Worm (Caenorhabditis elegans) whole organism, L3 larva: ENCODE data around the gene lgc-52.

ENCODE experiments used
- R02D3.7 ChIP-seq: fragments of 150-350 bp; optimal IDR thresholded peaks from 2 replicates; lab custom pipeline; 2014; ENCODE audit warnings: missing biosample characterization, missing genetic modification characterization
- ama-1 ChIP-seq: fragments of 150-350 bp; optimal IDR thresholded peaks from 2 replicates; lab custom pipeline; 2018
- ceh-82 ChIP-seq: fragments of 150-350 bp; optimal IDR thresholded peaks from 2 replicates; lab custom pipeline; 2014; ENCODE audit warnings: missing biosample characterization, missing genetic modification characterization
- ceh-9 ChIP-seq: sonication (generic microtip); optimal IDR thresholded peaks from 2 replicates; lab custom pipeline; 2018; ENCODE audit warnings: missing biosample characterization, missing genetic modification characterization
- egl-27 ChIP-seq: sonication (generic microtip); optimal IDR thresholded peaks from 4 replicates; lab custom pipeline; 2017; ENCODE audit warnings: missing biosample characterization, missing genetic modification reagents, missing genetic modification characterization
- egl-5 ChIP-seq: fragments of 150-350 bp; optimal IDR thresholded peaks from 2 replicates; lab custom pipeline; 2017; ENCODE audit warnings: missing biosample characterization, missing genetic modification reagents, missing genetic modification characterization, inconsistent platforms
- elt-2 ChIP-seq: sonication (generic microtip); optimal IDR thresholded peaks from 2 replicates; lab custom pipeline; 2016; ENCODE audit warnings: missing genetic modification reagents, mild to moderate bottlenecking, missing genetic modification characterization, missing compliant biosample characterization
- elt-3 ChIP-seq, 3 experiments: fragments of 150-350 bp in 1 of 3; sonication (generic microtip) in 2 of 3; optimal IDR thresholded peaks; 2 replicates in 2 of 3; 4 replicates in 1 of 3; lab custom pipeline; 2014 to 2017; ENCODE audit warnings: missing biosample characterization in 3 of 3, missing genetic modification characterization in 3 of 3
- eor-1 ChIP-seq, 2 experiments: fragments of 150-350 bp; optimal IDR thresholded peaks; 2 replicates each; lab custom pipeline; 2014 to 2018; ENCODE audit warnings: missing biosample characterization in 2 of 2, missing genetic modification characterization in 2 of 2
- fkh-10 ChIP-seq: sonication (generic microtip); optimal IDR thresholded peaks from 2 replicates; lab custom pipeline; 2017; ENCODE audit warnings: missing biosample characterization, missing genetic modification reagents, missing genetic modification characterization
- fos-1 ChIP-seq: fragments of 150-350 bp; optimal IDR thresholded peaks from 2 replicates; lab custom pipeline; 2014; ENCODE audit warnings: missing biosample characterization, missing genetic modification characterization
- hmg-11 ChIP-seq: sonication (generic microtip); optimal IDR thresholded peaks from 2 replicates; lab custom pipeline; 2016; ENCODE audit warnings: missing genetic modification characterization, missing compliant biosample characterization
- lin-15B ChIP-seq: fragments of 150-350 bp; optimal IDR thresholded peaks from 2 replicates; lab custom pipeline; 2014; ENCODE audit warnings: missing biosample characterization, missing genetic modification characterization
- lin-39 ChIP-seq: fragments of 150-350 bp; optimal IDR thresholded peaks from 2 replicates; lab custom pipeline; 2018; ENCODE audit warnings: missing biosample characterization, missing genetic modification reagents, missing genetic modification characterization
- mdl-1 ChIP-seq: fragments of 150-350 bp; optimal IDR thresholded peaks from 2 replicates; lab custom pipeline; 2014; ENCODE audit warnings: missing biosample characterization, missing genetic modification characterization
- mml-1 ChIP-seq: fragments of 150-350 bp; sonication (generic microtip); optimal IDR thresholded peaks from 3 replicates; lab custom pipeline; 2014; ENCODE audit warnings: missing biosample characterization, missing genetic modification characterization
- nfya-1 ChIP-seq: sonication (generic microtip); optimal IDR thresholded peaks from 2 replicates; lab custom pipeline; 2017; ENCODE audit warnings: missing genetic modification characterization, mild to moderate bottlenecking, missing compliant biosample characterization, antibody characterized with exemption, moderate library complexity; ENCODE audit not compliant: insufficient read depth
- nhr-11 ChIP-seq: fragments of 150-350 bp; optimal IDR thresholded peaks from 2 replicates; lab custom pipeline; 2014; ENCODE audit warnings: missing biosample characterization, missing genetic modification characterization
- nhr-12 ChIP-seq: fragments of 150-350 bp; optimal IDR thresholded peaks from 2 replicates; lab custom pipeline; 2014; ENCODE audit warnings: missing biosample characterization, missing genetic modification characterization
- nhr-23 ChIP-seq: fragments of 150-350 bp; optimal IDR thresholded peaks from 2 replicates; lab custom pipeline; 2014; ENCODE audit warnings: missing biosample characterization, missing genetic modification reagents, missing genetic modification characterization
- nhr-237 ChIP-seq: fragments of 150-350 bp; optimal IDR thresholded peaks from 2 replicates; lab custom pipeline; 2014; ENCODE audit warnings: missing biosample characterization, missing genetic modification characterization
- nhr-28 ChIP-seq: fragments of 150-350 bp; optimal IDR thresholded peaks from 2 replicates; lab custom pipeline; 2014; ENCODE audit warnings: missing biosample characterization, missing genetic modification characterization
- nhr-43 ChIP-seq: sonication (generic microtip); optimal IDR thresholded peaks from 2 replicates; lab custom pipeline; 2016; ENCODE audit warnings: mild to moderate bottlenecking, missing genetic modification characterization, missing compliant biosample characterization; ENCODE audit not compliant: poor library complexity, severe bottlenecking
- nhr-77 ChIP-seq: fragments of 150-350 bp; optimal IDR thresholded peaks from 2 replicates; lab custom pipeline; 2014; ENCODE audit warnings: missing biosample characterization, missing genetic modification characterization
- pha-4 ChIP-seq: fragments of 150-350 bp; optimal IDR thresholded peaks from 2 replicates; lab custom pipeline; 2014; ENCODE audit warnings: missing biosample characterization, missing genetic modification reagents, missing genetic modification characterization
- pqm-1 ChIP-seq: fragments of 150-350 bp; optimal IDR thresholded peaks from 2 replicates; lab custom pipeline; 2017; ENCODE audit warnings: missing biosample characterization, missing genetic modification characterization, inconsistent platforms
- sea-2 ChIP-seq: fragments of 150-350 bp; sonication (generic microtip); optimal IDR thresholded peaks from 4 replicates; lab custom pipeline; 2014; ENCODE audit warnings: missing biosample characterization, missing genetic modification reagents, missing genetic modification characterization
- skn-1 ChIP-seq: fragments of 150-350 bp; optimal IDR thresholded peaks from 2 replicates; lab custom pipeline; 2014; ENCODE audit warnings: missing biosample characterization, missing genetic modification characterization
- snpc-4 ChIP-seq: fragments of 150-350 bp; optimal IDR thresholded peaks from 2 replicates; lab custom pipeline; 2014; ENCODE audit warnings: missing biosample characterization, missing genetic modification characterization
- tbx-2 ChIP-seq: sonication (generic microtip); optimal IDR thresholded peaks from 2 replicates; lab custom pipeline; 2016; ENCODE audit warnings: mild to moderate bottlenecking, missing genetic modification characterization, missing compliant biosample characterization
- unc-39 ChIP-seq: sonication (generic microtip); optimal IDR thresholded peaks from 4 replicates; lab custom pipeline; 2017; ENCODE audit warnings: missing biosample characterization, missing genetic modification characterization
- zag-1 ChIP-seq: fragments of 150-350 bp; optimal IDR thresholded peaks from 2 replicates; lab custom pipeline; 2014; ENCODE audit warnings: missing biosample characterization, missing genetic modification characterization
- ztf-11 ChIP-seq: fragments of 150-350 bp; optimal IDR thresholded peaks from 2 replicates; lab custom pipeline; 2014; ENCODE audit warnings: missing biosample characterization, missing genetic modification characterization

The lgc-52 gene

DNA sequence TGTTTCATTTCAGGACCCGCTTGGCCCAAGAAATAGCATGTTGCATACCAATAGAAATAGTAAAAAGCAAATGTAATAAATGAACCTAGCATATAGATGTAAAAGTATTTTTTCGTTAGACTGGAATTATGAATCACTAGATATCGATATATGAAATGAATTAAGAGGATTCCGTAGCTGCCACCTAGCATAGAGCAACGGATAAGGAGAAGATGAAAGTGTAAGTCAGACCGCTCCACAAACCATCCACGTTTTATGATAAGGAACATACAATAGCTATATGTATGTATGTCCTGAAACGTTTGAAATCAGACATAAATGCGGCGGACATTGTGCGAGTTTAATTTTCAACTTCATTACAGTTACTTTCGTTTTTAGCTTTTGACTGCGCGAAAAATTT, 15.2 kb downstream of the lgc-52 start:
- TF ChIP-seq pha-4 (tag; lab: Kevin White, UChicago) (no peak), elt-2 (no peak), nfya-1 (tag; lab: Kevin White, UChicago) (no peak), nhr-12 (no peak), snpc-4 (tag; lab: Kevin White, UChicago) (no peak), pqm-1 (no peak), ceh-9 (tag; lab: Kevin White, UChicago) (no peak), zag-1 (tag; lab: Kevin White, UChicago) (no peak), ceh-82 (tag; lab: Kevin White, UChicago) (no peak), fkh-10 (GFP tag; lab: Kevin White, UChicago) (no peak), ztf-11 (tag; lab: Kevin White, UChicago) (no peak), hmg-11 (tag; lab: Kevin White, UChicago) (no peak), sea-2 (no peak), tbx-2 (tag; lab: Kevin White, UChicago) (no peak), lin-39 (tag; lab: Kevin White, UChicago) (no peak), eor-1 (tag; optimal IDR thresholded peaks at IDR 0.05; lab: Kevin White, UChicago) (no peak), nhr-23 (tag; lab: Kevin White, UChicago) (no peak)

ce11 chrIV:15252157-15252556, 16.2 kb downstream of the lgc-52 start, which contains the start of gene srj-42:
TSS of gene srj-42 (minus strand) at chrIV:15252257.
- TF ChIP-seq ceh-82 (tag; lab: Kevin White, UChicago) (no peak), unc-39 (tag; lab: Kevin White, UChicago) (no peak), egl-5 (no peak), mdl-1 (tag; lab: Kevin White, UChicago) (no peak), nhr-77 (tag; lab: Kevin White, UChicago) (no peak), sea-2 (no peak), ama-1 (no peak), nhr-43 (tag; lab: Kevin White, UChicago) (no peak), egl-27 (tag; lab: Kevin White, UChicago) (no peak), fos-1 (tag; lab: Kevin White, UChicago) (no peak), nhr-12 (no peak), R02D3.7 (tag; lab: Kevin White, UChicago) (no peak), tbx-2 (tag; lab: Kevin White, UChicago) (no peak), mml-1 (tag; lab: Kevin White, UChicago) (no peak), ztf-11 (tag; lab: Kevin White, UChicago) (no peak), fkh-10 (GFP tag; lab: Kevin White, UChicago) (no peak), eor-1 (tag; optimal IDR thresholded peaks at IDR 0.05; lab: Kevin White, UChicago) (no peak), elt-3 (tag; optimal IDR thresholded peaks at IDR 0.05; lab: Kevin White, UChicago) (no peak), lin-15B (tag; lab: Kevin White, UChicago) (no peak)

DNA sequence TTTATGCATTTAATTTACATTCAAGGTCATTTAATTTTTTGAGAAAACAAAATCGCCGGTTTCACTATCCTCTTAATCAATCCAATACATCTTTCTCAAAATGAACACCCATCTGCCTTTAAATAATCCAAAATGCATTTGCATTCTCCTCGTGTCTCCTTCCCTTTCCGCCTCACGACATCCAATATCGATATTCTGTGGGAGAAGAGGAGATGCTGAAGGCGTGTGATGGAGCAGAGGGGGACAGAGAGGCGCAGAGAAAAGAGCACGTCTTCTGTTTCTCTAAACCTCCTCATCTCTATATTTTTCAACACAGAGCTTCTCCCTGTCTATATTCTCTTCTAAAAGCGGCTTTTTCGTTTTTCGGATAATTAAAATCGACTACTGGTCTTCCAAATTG, 23.6 kb downstream of the lgc-52 start, which contains the start of gene Y73F8A.5:
Y73F8A.5 (plus strand) TSS at position 321 of the 400 bp plus-strand sequence.
- TF ChIP-seq elt-2 (no peak), nhr-28 (tag; lab: Kevin White, UChicago) (no peak), fkh-10 (GFP tag; lab: Kevin White, UChicago) (peak; percentile 25), nfya-1 (tag; lab: Kevin White, UChicago) (peak; percentile 51), hmg-11 (tag; lab: Kevin White, UChicago) (peak; percentile 65), nhr-237 (tag; lab: Kevin White, UChicago) (no peak), lin-39 (tag; lab: Kevin White, UChicago) (peak; percentile 49)

DNA sequence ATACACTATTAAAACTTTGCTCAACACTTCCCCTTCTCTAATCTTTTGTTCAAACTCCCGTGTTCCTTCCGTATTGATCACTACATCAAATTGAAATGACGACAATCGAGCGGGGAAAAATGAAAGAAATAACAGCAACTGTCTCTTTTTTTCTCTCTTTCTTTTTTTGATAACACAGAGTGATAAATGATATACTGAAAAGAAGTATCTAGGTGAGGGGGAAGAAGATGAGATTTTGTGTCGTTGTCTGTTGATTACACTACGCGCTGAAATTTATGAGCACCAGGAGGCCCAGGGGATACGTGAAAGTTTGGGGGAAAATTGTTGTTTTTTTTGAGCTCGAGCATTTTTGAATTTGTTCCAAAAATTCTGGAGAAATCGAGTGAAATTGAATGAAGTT, 38.1 kb downstream of the lgc-52 start:
- peak; percentile 16 for TF ChIP-seq lin-39 (tag; lab: Kevin White, UChicago)
- no peak for TF ChIP-seq nhr-43 (tag; lab: Kevin White, UChicago)
- peak; percentile 7 for TF ChIP-seq nhr-11 (tag; lab: Kevin White, UChicago)
- no peak for TF ChIP-seq eor-1 (tag; optimal IDR thresholded peaks at IDR 0.05; lab: Kevin White, UChicago)
- peak; percentile 20 for TF ChIP-seq nfya-1 (tag; lab: Kevin White, UChicago)

- TF ChIP-seq skn-1 (tag; lab: Kevin White, UChicago) (no peak), hmg-11 (tag; lab: Kevin White, UChicago) (no peak)
- TF ChIP-seq, all 47 proteins: peak for 0
Observed at ce11 chrIV:15275363-15275854, 39.5 kb downstream of the lgc-52 start, which contains the start of gene ccg-1. TSS of gene ccg-1 (minus strand) at chrIV:15275804.
